Fruit fly (Drosophila melanogaster): Measurements from ENCODE around the gene NP15.6.

NP15.6 gene

dm6 chr3R:18995556-18996272 is 31.5 kb upstream of the NP15.6 start:
- peak; percentile 61 for TF ChIP-seq CG1233 (GFP tag; optimal IDR thresholded peaks at IDR 0.05)
- TF ChIP-seq ci (GFP tag; IDR thresholded peaks at IDR 0.05) = peak; percentile 90
- no peak for TF ChIP-seq CG6765 (GFP tag; optimal IDR thresholded peaks at IDR 0.05)
- peak; percentile 74 for TF ChIP-seq gsb-n (tag; optimal IDR thresholded peaks at IDR 0.05)
- TF ChIP-seq Doc3 (GFP tag; IDR thresholded peaks at IDR 0.05; ENCODE audit: partially characterized antibody) = no peak
- no peak for TF ChIP-seq crol (GFP tag; IDR thresholded peaks at IDR 0.05)
- peak; percentile 73; the same call in 2 of the 3 replicates for TF ChIP-seq sr (GFP tag; IDR thresholded peaks at IDR 0.05)
- no peak for TF ChIP-seq Hand (GFP tag; optimal IDR thresholded peaks at IDR 0.05)
- peak; percentile 89 for TF ChIP-seq CG11504 (tag; optimal IDR thresholded peaks at IDR 0.05)
- no peak for TF ChIP-seq sd (tag; optimal IDR thresholded peaks at IDR 0.05)
- no peak for TF ChIP-seq CG8478 (optimal IDR thresholded peaks at IDR 0.05)
- peak; percentile 68 for TF ChIP-seq Lhr (GFP tag; optimal IDR thresholded peaks at IDR 0.05)
- TF ChIP-seq fd3F (GFP tag; optimal IDR thresholded peaks at IDR 0.05) = peak; percentile 15
- no peak for TF ChIP-seq fru (optimal IDR thresholded peaks at IDR 0.05)
- peak; percentile 51; the same call in 1 of the 2 replicates for TF ChIP-seq Nf-YA (GFP tag; IDR thresholded peaks at IDR 0.05)
- TF ChIP-seq Trl (optimal IDR thresholded peaks at IDR 0.05) = no peak
- TF ChIP-seq Trl (GFP tag; optimal IDR thresholded peaks at IDR 0.05) = peak; percentile 53
- no peak for TF ChIP-seq vnd (GFP tag; IDR thresholded peaks at IDR 0.05; ENCODE audit: partially characterized antibody)
- peak; percentile 78 for TF ChIP-seq HLH3B (GFP tag; IDR thresholded peaks at IDR 0.05)
- TF ChIP-seq CG30403 (GFP tag; optimal IDR thresholded peaks at IDR 0.05) = peak; percentile 76
- no peak for TF ChIP-seq CG3163 (GFP tag; optimal IDR thresholded peaks at IDR 0.05)
- TF ChIP-seq CG13287 (GFP tag; IDR thresholded peaks at IDR 0.05; ENCODE audit: partially characterized antibody) = no peak
- TF ChIP-seq CG17829 (tag; optimal IDR thresholded peaks at IDR 0.05) = peak; percentile 86
- no peak for TF ChIP-seq Adf1 (GFP tag; IDR thresholded peaks at IDR 0.05)
- peak; percentile 40 for TF ChIP-seq Atf3 (GFP tag; optimal IDR thresholded peaks at IDR 0.05)
- peak; percentile 69 for TF ChIP-seq CG7556 (GFP tag; optimal IDR thresholded peaks at IDR 0.05)
- TF ChIP-seq Nf-YC (tag; optimal IDR thresholded peaks at IDR 0.05) = peak; percentile 1
- TF ChIP-seq pzg (GFP tag; optimal IDR thresholded peaks at IDR 0.05) = no peak
- 0 out of 2 replicates have a peak, but pooled peaks have one; percentile 40 for TF ChIP-seq CG6272 (GFP tag; IDR thresholded peaks at IDR 0.05)
- no peak for TF ChIP-seq knrl (GFP tag; IDR thresholded peaks at IDR 0.05; ENCODE audit: partially characterized antibody)
- TF ChIP-seq amos (GFP tag; IDR thresholded peaks at IDR 0.05; ENCODE audit: partially characterized antibody) = no peak
- peak; percentile 53; the same call in 2 of the 4 replicates for TF ChIP-seq Gug (GFP tag; IDR thresholded peaks at IDR 0.05)
- peak; percentile 48 to 78 for TF ChIP-seq chif (GFP tag; optimal IDR thresholded peaks at IDR 0.05)
- TF ChIP-seq az2 (GFP tag; optimal IDR thresholded peaks at IDR 0.05) = peak; percentile 85
- TF ChIP-seq CG14667 (GFP tag; IDR thresholded peaks at IDR 0.05) = peak; percentile 56; the same call in 1 of the 2 replicates
- TF ChIP-seq CrebB (tag; optimal IDR thresholded peaks at IDR 0.05) = peak; percentile 16
- TF ChIP-seq CG14441 (GFP tag; IDR thresholded peaks at IDR 0.05) = peak; percentile 72
- TF ChIP-seq seq (GFP tag; IDR thresholded peaks at IDR 0.05) = peak; percentile 55; the same call in 1 of the 2 replicates
- peak; percentile 68 for TF ChIP-seq CG14050 (GFP tag; IDR thresholded peaks at IDR 0.05)
- peak; percentile 83; the same call in 2 of the 3 replicates for TF ChIP-seq ken (GFP tag; IDR thresholded peaks at IDR 0.05)
- TF ChIP-seq Hr51 (GFP tag; optimal IDR thresholded peaks at IDR 0.05) = peak; percentile 12 to 88
- peak; percentile 84 for TF ChIP-seq CG2875 (GFP tag; optimal IDR thresholded peaks at IDR 0.05)
- peak; percentile 16 for TF ChIP-seq CG3838 (GFP tag; optimal IDR thresholded peaks at IDR 0.05)
- peak; percentile 17 for TF ChIP-seq CG6683 (GFP tag; optimal IDR thresholded peaks at IDR 0.05)
- TF ChIP-seq CG14860 (GFP tag; IDR thresholded peaks at IDR 0.05; ENCODE audit: partially characterized antibody) = no peak
- TF ChIP-seq Jarid2 (GFP tag; optimal IDR thresholded peaks at IDR 0.05) = peak; percentile 23
- no peak for TF ChIP-seq tll (GFP tag; optimal IDR thresholded peaks at IDR 0.05)
- peak; percentile 56; the same call in 1 of the 2 replicates for TF ChIP-seq CG10321 (GFP tag; IDR thresholded peaks at IDR 0.05)
- peak; percentile 85 for TF ChIP-seq vvl (GFP tag; IDR thresholded peaks at IDR 0.05)

Data from whole organism, embryonic.